Fruit fly (Drosophila melanogaster): ENCODE data around the gene CG31464.
A peak's percentile ranks its signal among the peaks of the same experiment; 100 is the strongest.

The CG31464 gene

dm6 chr3R:8269740-8270139 is 21.3 kb upstream of the CG31464 start, which contains the start of gene CG9630 (continued):
- TF ChIP-seq Atf6 (GFP tag; IDR thresholded peaks at IDR 0.05) = no peak
- TF ChIP-seq dysf (GFP tag; IDR thresholded peaks at IDR 0.05) = no peak
- TF ChIP-seq sens (GFP tag) = no peak
- TF ChIP-seq ssp (GFP tag; IDR thresholded peaks at IDR 0.05) = no peak
- TF ChIP-seq CG1647 (GFP tag; optimal IDR thresholded peaks at IDR 0.05) = no peak
- no peak for TF ChIP-seq CG4424 (GFP tag; optimal IDR thresholded peaks at IDR 0.05)
- no peak for TF ChIP-seq CG4854 (GFP tag; optimal IDR thresholded peaks at IDR 0.05)
- TF ChIP-seq CG7987 (GFP tag; optimal IDR thresholded peaks at IDR 0.05) = peak; percentile 47
- no peak for TF ChIP-seq slou (GFP tag; optimal IDR thresholded peaks at IDR 0.05)
- no peak for TF ChIP-seq CG10209 (GFP tag; optimal IDR thresholded peaks at IDR 0.05)
- TF ChIP-seq CG3726 (GFP tag; IDR thresholded peaks at IDR 0.05) = no peak
- no peak for TF ChIP-seq bsh (GFP tag; optimal IDR thresholded peaks at IDR 0.05)
- TF ChIP-seq chm (GFP tag; IDR thresholded peaks at IDR 0.05) = peak; percentile 32; the same call in 1 of the 2 replicates
- no peak for TF ChIP-seq Hr78 (GFP tag; optimal IDR thresholded peaks at IDR 0.05)
- no peak for TF ChIP-seq pb (GFP tag; optimal IDR thresholded peaks at IDR 0.05)
- no peak for TF ChIP-seq Vsx1 (GFP tag; optimal IDR thresholded peaks at IDR 0.05)
- no peak for TF ChIP-seq cg (GFP tag; optimal IDR thresholded peaks at IDR 0.05)
- TF ChIP-seq nom (GFP tag; optimal IDR thresholded peaks at IDR 0.05) = no peak
- no peak for TF ChIP-seq CG1602 (GFP tag; optimal IDR thresholded peaks at IDR 0.05)
- no peak for TF ChIP-seq CG2875 (GFP tag; optimal IDR thresholded peaks at IDR 0.05)
- no peak for TF ChIP-seq zfh2 (GFP tag; optimal IDR thresholded peaks at IDR 0.05)
- no peak for TF ChIP-seq CG7963 (GFP tag; IDR thresholded peaks at IDR 0.05; ENCODE audit: partially characterized antibody)
- 0 out of 2 replicates have a peak, but pooled peaks have one; percentile 5 for TF ChIP-seq CG10321 (GFP tag; IDR thresholded peaks at IDR 0.05)
- no peak for TF ChIP-seq fd64A (GFP tag; optimal IDR thresholded peaks at IDR 0.05)
- no peak for TF ChIP-seq Xrp1 (GFP tag; IDR thresholded peaks at IDR 0.05)
- TF ChIP-seq Drgx (GFP tag; IDR thresholded peaks at IDR 0.05) = no peak
- TF ChIP-seq CG8388 (GFP tag; optimal IDR thresholded peaks at IDR 0.05) = no peak
- TF ChIP-seq jing (GFP tag; optimal IDR thresholded peaks at IDR 0.05) = no peak
- TF ChIP-seq CG7372 (GFP tag; IDR thresholded peaks at IDR 0.05) = no peak
- no peak for TF ChIP-seq MTF-1 (GFP tag; optimal IDR thresholded peaks at IDR 0.05; ENCODE audit: borderline replicate concordance)
- no peak for TF ChIP-seq dan (GFP tag; IDR thresholded peaks at IDR 0.05)
- no peak for TF ChIP-seq HLHmδ (GFP tag; optimal IDR thresholded peaks at IDR 0.05)
- TF ChIP-seq eyg (GFP tag; optimal IDR thresholded peaks at IDR 0.05) = no peak
- peak; percentile 75 for TF ChIP-seq Sry-δ (GFP tag; optimal IDR thresholded peaks at IDR 0.05)
- TF ChIP-seq CG5180 (GFP tag; optimal IDR thresholded peaks at IDR 0.05) = no peak
- no peak for TF ChIP-seq CG11093 (GFP tag; IDR thresholded peaks at IDR 0.05)
- no peak for TF ChIP-seq CG31388 (GFP tag; optimal IDR thresholded peaks at IDR 0.05)
- TF ChIP-seq CG13123 (GFP tag; optimal IDR thresholded peaks at IDR 0.05) = no peak
- no peak for TF ChIP-seq Meics (GFP tag; optimal IDR thresholded peaks at IDR 0.05)
- TF ChIP-seq Dek (tag; optimal IDR thresholded peaks at IDR 0.05) = no peak
- no peak for TF ChIP-seq pfk (GFP tag; optimal IDR thresholded peaks at IDR 0.05)
- TF ChIP-seq CG7271 (tag; optimal IDR thresholded peaks at IDR 0.05) = no peak
- TF ChIP-seq zf30C (GFP tag; optimal IDR thresholded peaks at IDR 0.05) = no peak
- no peak for TF ChIP-seq Bteb2 (GFP tag; optimal IDR thresholded peaks at IDR 0.05)
- no peak for TF ChIP-seq CG7357 (GFP tag; IDR thresholded peaks at IDR 0.05)
- peak; percentile 73 for TF ChIP-seq HmgZ (tag; optimal IDR thresholded peaks at IDR 0.05)
- no peak for TF ChIP-seq crc (GFP tag; optimal IDR thresholded peaks at IDR 0.05)
- TF ChIP-seq ato (GFP tag; IDR thresholded peaks at IDR 0.05; ENCODE audit: partially characterized antibody) = peak; percentile 87
- TF ChIP-seq CG13624 (GFP tag; optimal IDR thresholded peaks at IDR 0.05) = no peak
- peak; percentile 10 for TF ChIP-seq nmo (GFP tag; optimal IDR thresholded peaks at IDR 0.05)
- no peak for TF ChIP-seq grn (GFP tag; optimal IDR thresholded peaks at IDR 0.05)
- TF ChIP-seq Hr3 (GFP tag; optimal IDR thresholded peaks at IDR 0.05) = no peak
